Worm (Caenorhabditis elegans): ENCODE results near the gene nhr-154.

Gene nhr-154

ce11 chrV:12086934-12087333 lies 14.2 kb upstream of the nhr-154 start, which contains the start of gene gana-1:
Gene gana-1 (plus strand): TSS chrV:12087234.
- TF ChIP-seq nhr-2 (tag; optimal IDR thresholded peaks at IDR 0.05), result no peak
- TF ChIP-seq elt-1 (tag; optimal IDR thresholded peaks at IDR 0.05; ENCODE audit: borderline replicate concordance, insufficient read depth), result no peak
- no peak for TF ChIP-seq unc-39 (tag; optimal IDR thresholded peaks at IDR 0.05)
- no peak for TF ChIP-seq flh-1 (GFP tag; optimal IDR thresholded peaks at IDR 0.05)
- no peak for TF ChIP-seq sptf-1 (tag; optimal IDR thresholded peaks at IDR 0.05)
- TF ChIP-seq unc-120 (tag; optimal IDR thresholded peaks at IDR 0.05; ENCODE audit: poor library complexity, severe bottlenecking), result no peak
- TF ChIP-seq bed-3 (GFP tag; optimal IDR thresholded peaks at IDR 0.05), result no peak
- TF ChIP-seq ham-2 (GFP tag; optimal IDR thresholded peaks at IDR 0.05), result no peak
- TF ChIP-seq nhr-12 (tag; optimal IDR thresholded peaks at IDR 0.05), result no peak
- TF ChIP-seq ceh-83 (GFP tag; optimal IDR thresholded peaks at IDR 0.05), result no peak
- TF ChIP-seq lin-13 (tag; optimal IDR thresholded peaks at IDR 0.05), result no peak
- TF ChIP-seq elt-3 (tag; optimal IDR thresholded peaks at IDR 0.05), result no peak
- TF ChIP-seq tbx-8 (GFP tag; optimal IDR thresholded peaks at IDR 0.05), result no peak
- TF ChIP-seq mab-5 (tag; optimal IDR thresholded peaks at IDR 0.05), result no peak
- TF ChIP-seq hlh-1 (tag; optimal IDR thresholded peaks at IDR 0.05), result no peak
- no peak for TF ChIP-seq ztf-11 (tag; optimal IDR thresholded peaks at IDR 0.05)
- no peak for TF ChIP-seq pha-4 (tag; optimal IDR thresholded peaks at IDR 0.05)
- no peak for TF ChIP-seq zip-8 (tag; optimal IDR thresholded peaks at IDR 0.05)
- no peak for TF ChIP-seq nhr-28 (tag; optimal IDR thresholded peaks at IDR 0.05)
- no peak for TF ChIP-seq mep-1 (tag; optimal IDR thresholded peaks at IDR 0.05)

- TF ChIP-seq nhr-2 (tag; optimal IDR thresholded peaks at IDR 0.05), result no peak
- no peak for TF ChIP-seq unc-62 (GFP tag; optimal IDR thresholded peaks at IDR 0.05)
- no peak for TF ChIP-seq flh-1 (GFP tag; optimal IDR thresholded peaks at IDR 0.05)
- no peak for TF ChIP-seq snpc-4 (tag; optimal IDR thresholded peaks at IDR 0.05)
Observed at ce11 chrV:12088773-12089172, 12.3 kb upstream of the nhr-154 start, which contains the start of gene R07B7.12. Gene R07B7.12 (plus strand): TSS chrV:12089073.

ce11 chrV:12091759-12092158 lies 9.3 kb upstream of the nhr-154 start, which contains the start of gene nhr-206:
Gene nhr-206 (plus strand): TSS chrV:12092006.
- TF ChIP-seq ceh-83 (GFP tag; optimal IDR thresholded peaks at IDR 0.05), result no peak
- TF ChIP-seq lin-13 (tag; optimal IDR thresholded peaks at IDR 0.05), result no peak
- no peak for TF ChIP-seq ceh-43 (GFP tag; optimal IDR thresholded peaks at IDR 0.05)
- TF ChIP-seq flh-1 (GFP tag; optimal IDR thresholded peaks at IDR 0.05), result no peak
- no peak for TF ChIP-seq elt-1 (tag; optimal IDR thresholded peaks at IDR 0.05; ENCODE audit: borderline replicate concordance, insufficient read depth)
- no peak for TF ChIP-seq nhr-76 (tag; optimal IDR thresholded peaks at IDR 0.05)
- no peak for TF ChIP-seq ceh-39 (tag; optimal IDR thresholded peaks at IDR 0.05)
- TF ChIP-seq nhr-2 (tag; optimal IDR thresholded peaks at IDR 0.05), result no peak
- no peak for TF ChIP-seq lsy-2 (tag; optimal IDR thresholded peaks at IDR 0.05)
- no peak for TF ChIP-seq nhr-28 (tag; optimal IDR thresholded peaks at IDR 0.05)
- TF ChIP-seq blmp-1 (tag; optimal IDR thresholded peaks at IDR 0.05), result no peak
- no peak for TF ChIP-seq elt-3 (tag; optimal IDR thresholded peaks at IDR 0.05)
- no peak for TF ChIP-seq drap-1 (GFP tag; optimal IDR thresholded peaks at IDR 0.05)
- TF ChIP-seq nhr-237 (tag; optimal IDR thresholded peaks at IDR 0.05), result no peak
- TF ChIP-seq zip-8 (tag; optimal IDR thresholded peaks at IDR 0.05), result no peak
- TF ChIP-seq ham-2 (GFP tag; optimal IDR thresholded peaks at IDR 0.05), result no peak

ce11 chrV:12094030-12094429 lies 7.1 kb upstream of the nhr-154 start, which contains the start of gene nhr-208:
Gene nhr-208 (plus strand): TSS chrV:12094317.
- TF ChIP-seq elt-1 (tag; optimal IDR thresholded peaks at IDR 0.05; ENCODE audit: borderline replicate concordance, insufficient read depth) (peak; percentile 42), cnd-1 (tag; optimal IDR thresholded peaks at IDR 0.05) (no peak)

- peak; percentile 28 for TF ChIP-seq ces-1 (GFP tag; optimal IDR thresholded peaks at IDR 0.05)
- TF ChIP-seq mls-2 (tag; optimal IDR thresholded peaks at IDR 0.05), result no peak
Observed at ce11 chrV:12095865-12096264, 5.2 kb upstream of the nhr-154 start, which contains the start of gene nhr-207. Gene nhr-207 (plus strand): TSS chrV:12096146.

All from whole organism, mixed stage, embryonic.